Fruit fly (Drosophila melanogaster) whole organism, embryonic: ENCODE measurements around the gene CG7963.

Experiments used
- CG11085 ChIP-seq: fragments of 200-800 bp; sonication (Bioruptor generic); IDR thresholded peaks from 2 replicates; pipeline ENCODE4 v1.3.6; 2022; ENCODE audit warnings: missing biosample characterization, missing genetic modification characterization
- CG12071 ChIP-seq: fragments of 200-800 bp; sonication (Bioruptor generic); optimal IDR thresholded peaks from 3 replicates; lab custom pipeline; 2018; ENCODE audit warnings: missing biosample characterization, mild to moderate bottlenecking, missing genetic modification characterization
- CG12236 ChIP-seq: fragments of 200-800 bp; sonication (Bioruptor generic); optimal IDR thresholded peaks from 2 replicates; lab custom pipeline; 2016; ENCODE audit warnings: missing biosample characterization, missing genetic modification characterization
- CG12769 ChIP-seq: fragments of 200-800 bp; sonication (Bioruptor generic); optimal IDR thresholded peaks from 2 replicates; lab custom pipeline; 2019; ENCODE audit warnings: missing biosample characterization, mild to moderate bottlenecking, missing genetic modification characterization, moderate library complexity
- CG13624 ChIP-seq: fragments of 200-800 bp; sonication (Bioruptor generic); optimal IDR thresholded peaks from 2 replicates; lab custom pipeline; 2016; ENCODE audit warnings: missing biosample characterization, missing genetic modification characterization
- CG2202 ChIP-seq: fragments of 200-800 bp; sonication (Bioruptor generic); optimal IDR thresholded peaks from 2 replicates; lab custom pipeline; 2018; ENCODE audit warnings: missing biosample characterization, mild to moderate bottlenecking, missing genetic modification characterization
- CG2678 ChIP-seq: fragments of 200-800 bp; sonication (Bioruptor generic); optimal IDR thresholded peaks from 3 replicates; lab custom pipeline; 2019; ENCODE audit warnings: missing biosample characterization, mild to moderate bottlenecking, missing genetic modification characterization, moderate library complexity
- CG3163 ChIP-seq: fragments of 200-800 bp; sonication (Bioruptor generic); optimal IDR thresholded peaks from 3 replicates; lab custom pipeline; 2016; ENCODE audit warnings: missing biosample characterization, missing genetic modification characterization
- CG34224 ChIP-seq: fragments of 200-800 bp; sonication (Bioruptor generic); IDR thresholded peaks from 3 replicates; pipeline ENCODE4 v1.3.6; 2022; ENCODE audit warnings: missing biosample characterization, missing genetic modification characterization; ENCODE audit not compliant: partially characterized antibody
- CG34422 ChIP-seq: fragments of 200-800 bp; sonication (Bioruptor generic); IDR thresholded peaks from 3 replicates; pipeline ENCODE4 v1.3.6; 2022; ENCODE audit warnings: missing biosample characterization, missing genetic modification characterization
- CG3726 ChIP-seq: fragments of 200-800 bp; sonication (Bioruptor generic); IDR thresholded peaks from 3 replicates; pipeline ENCODE4, ENCODE4 v1.3.6; 2022; ENCODE audit warnings: missing biosample characterization, missing genetic modification characterization
- CG4282 ChIP-seq: fragments of 200-800 bp; sonication (Bioruptor generic); optimal IDR thresholded peaks from 2 replicates; lab custom pipeline; 2016; ENCODE audit warnings: missing biosample characterization, missing genetic modification characterization
- CG6813 ChIP-seq: fragments of 200-800 bp; sonication (Bioruptor generic); optimal IDR thresholded peaks from 2 replicates; lab custom pipeline; 2017; ENCODE audit warnings: missing biosample characterization, missing genetic modification characterization, mild to moderate bottlenecking, moderate library complexity, missing genetic modification reagents
- CG7987 ChIP-seq: fragments of 200-800 bp; sonication (Bioruptor generic); optimal IDR thresholded peaks from 2 replicates; lab custom pipeline; 2018; ENCODE audit warnings: missing biosample characterization, mild to moderate bottlenecking, missing genetic modification characterization, moderate library complexity
- CG9609 ChIP-seq: fragments of 200-800 bp; sonication (Bioruptor generic); optimal IDR thresholded peaks from 3 replicates; lab custom pipeline; 2016; ENCODE audit warnings: missing biosample characterization, missing genetic modification characterization
- Dek ChIP-seq: fragments of 200-800 bp; sonication (Bioruptor generic); optimal IDR thresholded peaks from 3 replicates; lab custom pipeline; 2019; ENCODE audit warnings: missing biosample characterization, mild to moderate bottlenecking, missing genetic modification characterization, moderate library complexity
- Dip2 ChIP-seq: fragments of 200-800 bp; sonication (Bioruptor generic); IDR thresholded peaks from 2 replicates; pipeline ENCODE4 v1.3.6; 2022; ENCODE audit warnings: missing biosample characterization, missing genetic modification characterization
- Dll ChIP-seq: fragments of 200-800 bp; sonication (Bioruptor generic); IDR thresholded peaks from 4 replicates; pipeline ENCODE4 v1.3.6; 2022; ENCODE audit warnings: missing biosample characterization, missing genetic modification characterization; ENCODE audit not compliant: partially characterized antibody
- Doc3 ChIP-seq: fragments of 200-800 bp; sonication (Bioruptor generic); IDR thresholded peaks from 3 replicates; pipeline ENCODE4 v1.3.6; 2022; ENCODE audit warnings: missing biosample characterization, missing genetic modification characterization; ENCODE audit not compliant: partially characterized antibody
- Elba2 ChIP-seq: fragments of 200-800 bp; sonication (Bioruptor generic); optimal IDR thresholded peaks from 3 replicates; lab custom pipeline; 2016; ENCODE audit warnings: missing biosample characterization, missing genetic modification characterization
- Gug ChIP-seq: fragments of 200-800 bp; sonication (Bioruptor generic); IDR thresholded peaks from 4 replicates; pipeline ENCODE4 v1.3.6; 2022; ENCODE audit warnings: missing biosample characterization, missing genetic modification characterization
- HLH54F ChIP-seq: fragments of 200-800 bp; sonication (Bioruptor generic); optimal IDR thresholded peaks from 3 replicates; lab custom pipeline; 2016; ENCODE audit warnings: missing biosample characterization, missing genetic modification characterization
- Hey ChIP-seq: fragments of 200-800 bp; sonication (Bioruptor generic); optimal IDR thresholded peaks from 3 replicates; lab custom pipeline; 2018; ENCODE audit warnings: missing biosample characterization, mild to moderate bottlenecking, missing genetic modification characterization
- Jarid2 ChIP-seq: fragments of 200-800 bp; sonication (Bioruptor generic); optimal IDR thresholded peaks from 3 replicates; lab custom pipeline; 2017; ENCODE audit warnings: mild to moderate bottlenecking, missing biosample characterization, missing genetic modification reagents, missing genetic modification characterization
- Mes4 ChIP-seq: fragments of 200-800 bp; sonication (Bioruptor generic); optimal IDR thresholded peaks from 2 replicates; lab custom pipeline; 2016; ENCODE audit warnings: missing biosample characterization, missing genetic modification characterization
- Neu2 ChIP-seq: fragments of 200-800 bp; sonication (Bioruptor generic); optimal IDR thresholded peaks from 3 replicates; lab custom pipeline; 2016; ENCODE audit warnings: missing biosample characterization, missing genetic modification characterization, borderline replicate concordance
- Oaz ChIP-seq: fragments of 200-800 bp; sonication (Bioruptor generic); IDR thresholded peaks from 2 replicates; pipeline ENCODE4 v1.3.6; 2022; ENCODE audit warnings: missing biosample characterization, missing genetic modification characterization
- PHDP ChIP-seq: fragments of 200-800 bp; sonication (Bioruptor generic); optimal IDR thresholded peaks from 3 replicates; lab custom pipeline; 2018; ENCODE audit warnings: missing biosample characterization, mild to moderate bottlenecking, missing genetic modification characterization, moderate library complexity
- Pdp1 ChIP-seq, 2 experiments: fragments of 200-800 bp; sonication (Bioruptor generic); optimal IDR thresholded peaks; 3 replicates each; lab custom pipeline; 2016; ENCODE audit warnings: missing biosample characterization in 2 of 2, missing genetic modification characterization in 2 of 2, mild to moderate bottlenecking in 1 of 2, moderate library complexity in 1 of 2
- Sox102F ChIP-seq: fragments of 200-800 bp; sonication (Bioruptor generic); optimal IDR thresholded peaks from 2 replicates; lab custom pipeline; 2018; ENCODE audit warnings: missing biosample characterization, mild to moderate bottlenecking, missing genetic modification characterization, moderate library complexity
- Xbp1 ChIP-seq: fragments of 200-800 bp; sonication (Bioruptor generic); optimal IDR thresholded peaks from 3 replicates; lab custom pipeline; 2016; ENCODE audit warnings: missing biosample characterization, mild to moderate bottlenecking, missing genetic modification characterization
- ase ChIP-seq: fragments of 200-800 bp; sonication (Bioruptor generic); IDR thresholded peaks from 3 replicates; pipeline ENCODE4 v1.3.6; 2022; ENCODE audit warnings: missing biosample characterization, missing genetic modification characterization
- ato ChIP-seq: fragments of 200-800 bp; sonication (Bioruptor generic); IDR thresholded peaks from 2 replicates; pipeline ENCODE4 v1.3.6; 2022; ENCODE audit warnings: missing biosample characterization, missing genetic modification characterization; ENCODE audit not compliant: partially characterized antibody
- chm ChIP-seq: fragments of 200-800 bp; sonication (Bioruptor generic); IDR thresholded peaks from 2 replicates; pipeline ENCODE4 v1.3.6; 2022; ENCODE audit warnings: missing biosample characterization, missing genetic modification characterization
- corto ChIP-seq: fragments of 200-800 bp; sonication (Bioruptor generic); optimal IDR thresholded peaks from 2 replicates; lab custom pipeline; 2016; ENCODE audit warnings: missing biosample characterization, mild to moderate bottlenecking, missing genetic modification characterization, moderate library complexity
- da ChIP-seq: fragments of 200-800 bp; sonication (Bioruptor generic); optimal IDR thresholded peaks from 2 replicates; lab custom pipeline; 2016; ENCODE audit warnings: missing biosample characterization, missing genetic modification characterization
- grau ChIP-seq: fragments of 200-800 bp; optimal IDR thresholded peaks from 3 replicates; lab custom pipeline; 2019; ENCODE audit warnings: missing biosample characterization, mild to moderate bottlenecking, missing genetic modification characterization, moderate library complexity
- gsb-n ChIP-seq: fragments of 200-800 bp; sonication (Bioruptor generic); optimal IDR thresholded peaks from 3 replicates; lab custom pipeline; 2018; ENCODE audit warnings: missing biosample characterization, mild to moderate bottlenecking, missing genetic modification characterization
- hb ChIP-seq: fragments of 200-800 bp; sonication (Bioruptor generic); IDR thresholded peaks from 3 replicates; pipeline ENCODE4 v1.3.6; 2022; ENCODE audit warnings: missing biosample characterization, missing genetic modification characterization; ENCODE audit not compliant: partially characterized antibody
- hth ChIP-seq: fragments of >200 bp; optimal IDR thresholded peaks from 2 replicates; lab custom pipeline; 2017; ENCODE audit warnings: inconsistent platforms
- odd ChIP-seq: fragments of 200-800 bp; sonication (Bioruptor generic); optimal IDR thresholded peaks from 2 replicates; lab custom pipeline; 2017; ENCODE audit warnings: missing biosample characterization, mild to moderate bottlenecking, missing genetic modification characterization
- pfk ChIP-seq: fragments of 200-800 bp; sonication (Bioruptor generic); optimal IDR thresholded peaks from 2 replicates; lab custom pipeline; 2018; ENCODE audit warnings: missing biosample characterization, mild to moderate bottlenecking, missing genetic modification characterization, moderate library complexity
- pita ChIP-seq: fragments of 200-800 bp; sonication (Bioruptor generic); optimal IDR thresholded peaks from 2 replicates; lab custom pipeline; 2017; ENCODE audit warnings: missing biosample characterization, mild to moderate bottlenecking, missing genetic modification characterization
- pros ChIP-seq: fragments of 200-800 bp; sonication (Bioruptor generic); optimal IDR thresholded peaks from 3 replicates; lab custom pipeline; 2019; ENCODE audit warnings: missing biosample characterization, mild to moderate bottlenecking, missing genetic modification characterization, moderate library complexity
- sens ChIP-seq: fragments of 200-800 bp; sonication (Bioruptor generic); peaks from one replicate; lab custom pipeline; 2016; ENCODE audit warnings: missing biosample characterization, missing genetic modification characterization
- tin ChIP-seq: fragments of 200-800 bp; sonication (Bioruptor generic); optimal IDR thresholded peaks from 3 replicates; lab custom pipeline; 2016; ENCODE audit warnings: missing biosample characterization, missing genetic modification characterization
- tx ChIP-seq: fragments of 200-800 bp; sonication (Bioruptor generic); optimal IDR thresholded peaks from 2 replicates; lab custom pipeline; 2016; ENCODE audit warnings: missing biosample characterization, missing genetic modification characterization
- vnd ChIP-seq: fragments of 200-800 bp; sonication (Bioruptor generic); IDR thresholded peaks from 3 replicates; pipeline ENCODE4 v1.3.6; 2022; ENCODE audit warnings: missing biosample characterization, missing genetic modification characterization; ENCODE audit not compliant: partially characterized antibody
- zen ChIP-seq: fragments of 200-800 bp; sonication (Bioruptor generic); optimal IDR thresholded peaks from 3 replicates; lab custom pipeline; 2018; ENCODE audit warnings: missing biosample characterization, mild to moderate bottlenecking, missing genetic modification characterization, moderate library complexity
- zf30C ChIP-seq: fragments of 200-800 bp; sonication (Bioruptor generic); optimal IDR thresholded peaks from 3 replicates; lab custom pipeline; 2018; ENCODE audit warnings: missing biosample characterization, mild to moderate bottlenecking, missing genetic modification characterization

CG7963 gene

DNA sequence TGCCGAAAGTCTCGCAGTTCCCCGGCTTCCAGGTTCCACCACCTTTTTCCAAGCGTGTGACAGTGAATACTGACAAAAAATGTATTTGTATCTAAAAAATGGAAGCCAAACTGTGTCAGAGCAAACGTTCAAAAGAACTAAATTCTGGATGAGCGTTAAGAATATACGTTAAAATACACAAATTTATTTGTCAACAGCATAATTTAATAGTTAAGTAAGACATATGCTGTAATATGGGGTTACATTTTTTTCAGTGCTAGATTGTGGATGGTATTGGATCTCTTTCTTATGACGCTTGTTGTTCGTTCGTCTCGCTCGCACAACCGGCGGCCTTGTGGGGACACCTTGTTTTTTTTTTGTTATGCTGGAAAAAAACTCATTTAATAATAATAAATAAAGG lies 7.0 kb upstream of the CG7963 start (continued):
- TF ChIP-seq pros (peak; percentile 44), Hey (tag; lab: Kevin White, UChicago) (peak; percentile 83), Dek (tag; lab: Kevin White, UChicago) (peak; percentile 97), Dip2 (peak; percentile 28; the same call in 1 of the 2 replicates), sens (peak; percentile 99), CG12071 (GFP tag; lab: Kevin White, UChicago) (peak; percentile 96), Oaz (peak; percentile 88), CG12769 (tag; lab: Kevin White, UChicago) (peak; percentile 99), Xbp1 (GFP tag; lab: Kevin White, UChicago) (peak; percentile 97), zen (tag; lab: Kevin White, UChicago) (peak; percentile 86), CG11085 (GFP tag; lab: Robert Waterston, UW) (peak; percentile 93), CG7987 (GFP tag; lab: Kevin White, UChicago) (peak; percentile 87), grau (tag; lab: Kevin White, UChicago) (peak; percentile 97), Jarid2 (GFP tag; lab: Kevin White, UChicago) (peak; percentile 75), hth (no peak), CG12236 (GFP tag; lab: Kevin White, UChicago) (peak; percentile 80), pfk (GFP tag; lab: Kevin White, UChicago) (no peak), hb (GFP tag; lab: Robert Waterston, UW) (no peak), corto (peak; percentile 66), Sox102F (peak; percentile 96), Pdp1 (GFP tag; optimal IDR thresholded peaks at IDR 0.05; lab: Kevin White, UChicago) (peak; percentile 96), CG13624 (GFP tag; lab: Kevin White, UChicago) (peak; percentile 99), CG2678 (tag; lab: Kevin White, UChicago) (peak; percentile 97), da (peak; percentile 64), vnd (GFP tag; lab: Robert Waterston, UW) (no peak), PHDP (tag; lab: Kevin White, UChicago) (peak; percentile 97), CG3163 (GFP tag; lab: Kevin White, UChicago) (peak; percentile 84), HLH54F (GFP tag; lab: Kevin White, UChicago) (peak; percentile 96), tx (peak; percentile 96), CG9609 (GFP tag; lab: Kevin White, UChicago) (peak; percentile 96), CG6813 (GFP tag; lab: Kevin White, UChicago) (peak; percentile 93), chm (peak; percentile 93), CG34422 (peak; percentile 92), gsb-n (tag; lab: Kevin White, UChicago) (peak; percentile 83), CG3726 (GFP tag; lab: Robert Waterston, UW) (peak; percentile 88), tin (GFP tag; lab: Kevin White, UChicago) (peak; percentile 97), odd (peak; percentile 90), pita (GFP tag; lab: Kevin White, UChicago) (no peak), Doc3 (GFP tag; lab: Robert Waterston, UW) (no peak), Elba2 (GFP tag; lab: Kevin White, UChicago) (no peak), zf30C (GFP tag; lab: Kevin White, UChicago) (peak; percentile 90), ase (GFP tag; lab: Robert Waterston, UW) (peak; percentile 93), CG2202 (tag; lab: Kevin White, UChicago) (peak; percentile 75), CG4282 (GFP tag; lab: Kevin White, UChicago) (peak; percentile 89), CG34224 (GFP tag; lab: Robert Waterston, UW) (no peak), Gug (GFP tag; lab: Robert Waterston, UW) (peak; percentile 90), Neu2 (peak; percentile 52), Dll (GFP tag; lab: Robert Waterston, UW) (no peak), Mes4 (GFP tag; lab: Kevin White, UChicago) (peak; percentile 89), ato (no peak)
